Worm (Caenorhabditis elegans) whole organism, L3 larva: ENCODE data around the gene cls-2.

ENCODE experiments used
- ZK546.5 ChIP-seq: sonication (generic microtip); optimal IDR thresholded peaks from 2 replicates; lab custom pipeline; 2017; ENCODE audit warnings: missing biosample characterization, missing genetic modification characterization
- ama-1 ChIP-seq: fragments of 150-350 bp; optimal IDR thresholded peaks from 2 replicates; lab custom pipeline; 2018
- ceh-16 ChIP-seq: sonication (generic microtip); optimal IDR thresholded peaks from 2 replicates; lab custom pipeline; 2017; ENCODE audit warnings: missing biosample characterization, missing genetic modification characterization
- ceh-28 ChIP-seq: fragments of 150-350 bp; optimal IDR thresholded peaks from 2 replicates; lab custom pipeline; 2014; ENCODE audit warnings: missing biosample characterization, missing genetic modification reagents, missing genetic modification characterization
- ceh-9 ChIP-seq: sonication (generic microtip); optimal IDR thresholded peaks from 2 replicates; lab custom pipeline; 2018; ENCODE audit warnings: missing biosample characterization, missing genetic modification characterization
- egl-27 ChIP-seq: sonication (generic microtip); optimal IDR thresholded peaks from 4 replicates; lab custom pipeline; 2017; ENCODE audit warnings: missing biosample characterization, missing genetic modification reagents, missing genetic modification characterization
- egl-5 ChIP-seq: fragments of 150-350 bp; optimal IDR thresholded peaks from 2 replicates; lab custom pipeline; 2017; ENCODE audit warnings: missing biosample characterization, missing genetic modification reagents, missing genetic modification characterization, inconsistent platforms
- elt-1 ChIP-seq: fragments of 150-350 bp; optimal IDR thresholded peaks from 2 replicates; lab custom pipeline; 2014; ENCODE audit warnings: missing biosample characterization, missing genetic modification characterization
- elt-2 ChIP-seq: sonication (generic microtip); optimal IDR thresholded peaks from 2 replicates; lab custom pipeline; 2016; ENCODE audit warnings: missing genetic modification reagents, mild to moderate bottlenecking, missing genetic modification characterization, missing compliant biosample characterization
- elt-3 ChIP-seq, 3 experiments: fragments of 150-350 bp in 1 of 3; sonication (generic microtip) in 2 of 3; optimal IDR thresholded peaks; 2 replicates in 2 of 3; 4 replicates in 1 of 3; lab custom pipeline; 2014 to 2017; ENCODE audit warnings: missing biosample characterization in 3 of 3, missing genetic modification characterization in 3 of 3
- eor-1 ChIP-seq, 2 experiments: fragments of 150-350 bp; optimal IDR thresholded peaks; 2 replicates each; lab custom pipeline; 2014 to 2018; ENCODE audit warnings: missing biosample characterization in 2 of 2, missing genetic modification characterization in 2 of 2
- fkh-10 ChIP-seq: sonication (generic microtip); optimal IDR thresholded peaks from 2 replicates; lab custom pipeline; 2017; ENCODE audit warnings: missing biosample characterization, missing genetic modification reagents, missing genetic modification characterization
- fkh-2 ChIP-seq: fragments of 150-350 bp; optimal IDR thresholded peaks from 2 replicates; lab custom pipeline; 2014; ENCODE audit warnings: missing biosample characterization, missing genetic modification reagents, missing genetic modification characterization
- fos-1 ChIP-seq: fragments of 150-350 bp; optimal IDR thresholded peaks from 2 replicates; lab custom pipeline; 2014; ENCODE audit warnings: missing biosample characterization, missing genetic modification characterization
- hmg-11 ChIP-seq: sonication (generic microtip); optimal IDR thresholded peaks from 2 replicates; lab custom pipeline; 2016; ENCODE audit warnings: missing genetic modification characterization, missing compliant biosample characterization
- jun-1 ChIP-seq: fragments of 150-350 bp; optimal IDR thresholded peaks from 2 replicates; lab custom pipeline; 2014; ENCODE audit warnings: missing biosample characterization, missing genetic modification reagents, missing genetic modification characterization
- lin-15B ChIP-seq: fragments of 150-350 bp; optimal IDR thresholded peaks from 2 replicates; lab custom pipeline; 2014; ENCODE audit warnings: missing biosample characterization, missing genetic modification characterization
- lin-39 ChIP-seq: fragments of 150-350 bp; optimal IDR thresholded peaks from 2 replicates; lab custom pipeline; 2018; ENCODE audit warnings: missing biosample characterization, missing genetic modification reagents, missing genetic modification characterization
- lsy-12 ChIP-seq: sonication (generic microtip); optimal IDR thresholded peaks from 2 replicates; lab custom pipeline; 2016; ENCODE audit warnings: mild to moderate bottlenecking, missing genetic modification characterization, missing compliant biosample characterization
- mdl-1 ChIP-seq: fragments of 150-350 bp; optimal IDR thresholded peaks from 2 replicates; lab custom pipeline; 2014; ENCODE audit warnings: missing biosample characterization, missing genetic modification characterization
- nfya-1 ChIP-seq: sonication (generic microtip); optimal IDR thresholded peaks from 2 replicates; lab custom pipeline; 2017; ENCODE audit warnings: missing genetic modification characterization, mild to moderate bottlenecking, missing compliant biosample characterization, antibody characterized with exemption, moderate library complexity; ENCODE audit not compliant: insufficient read depth
- nhr-11 ChIP-seq: fragments of 150-350 bp; optimal IDR thresholded peaks from 2 replicates; lab custom pipeline; 2014; ENCODE audit warnings: missing biosample characterization, missing genetic modification characterization
- nhr-12 ChIP-seq: fragments of 150-350 bp; optimal IDR thresholded peaks from 2 replicates; lab custom pipeline; 2014; ENCODE audit warnings: missing biosample characterization, missing genetic modification characterization
- nhr-23 ChIP-seq: fragments of 150-350 bp; optimal IDR thresholded peaks from 2 replicates; lab custom pipeline; 2014; ENCODE audit warnings: missing biosample characterization, missing genetic modification reagents, missing genetic modification characterization
- nhr-25 ChIP-seq: sonication (generic microtip); optimal IDR thresholded peaks from 2 replicates; lab custom pipeline; 2017; ENCODE audit warnings: missing biosample characterization, missing genetic modification characterization
- nhr-28 ChIP-seq: fragments of 150-350 bp; optimal IDR thresholded peaks from 2 replicates; lab custom pipeline; 2014; ENCODE audit warnings: missing biosample characterization, missing genetic modification characterization
- nhr-43 ChIP-seq: sonication (generic microtip); optimal IDR thresholded peaks from 2 replicates; lab custom pipeline; 2016; ENCODE audit warnings: mild to moderate bottlenecking, missing genetic modification characterization, missing compliant biosample characterization; ENCODE audit not compliant: poor library complexity, severe bottlenecking
- nhr-67 ChIP-seq: fragments of 150-350 bp; optimal IDR thresholded peaks from 2 replicates; lab custom pipeline; 2014; ENCODE audit warnings: missing biosample characterization, missing genetic modification characterization
- nhr-77 ChIP-seq: fragments of 150-350 bp; optimal IDR thresholded peaks from 2 replicates; lab custom pipeline; 2014; ENCODE audit warnings: missing biosample characterization, missing genetic modification characterization
- pha-4 ChIP-seq: fragments of 150-350 bp; optimal IDR thresholded peaks from 2 replicates; lab custom pipeline; 2014; ENCODE audit warnings: missing biosample characterization, missing genetic modification reagents, missing genetic modification characterization
- sea-2 ChIP-seq: fragments of 150-350 bp; sonication (generic microtip); optimal IDR thresholded peaks from 4 replicates; lab custom pipeline; 2014; ENCODE audit warnings: missing biosample characterization, missing genetic modification reagents, missing genetic modification characterization
- skn-1 ChIP-seq: fragments of 150-350 bp; optimal IDR thresholded peaks from 2 replicates; lab custom pipeline; 2014; ENCODE audit warnings: missing biosample characterization, missing genetic modification characterization
- snpc-4 ChIP-seq: fragments of 150-350 bp; optimal IDR thresholded peaks from 2 replicates; lab custom pipeline; 2014; ENCODE audit warnings: missing biosample characterization, missing genetic modification characterization
- tbx-2 ChIP-seq: sonication (generic microtip); optimal IDR thresholded peaks from 2 replicates; lab custom pipeline; 2016; ENCODE audit warnings: mild to moderate bottlenecking, missing genetic modification characterization, missing compliant biosample characterization
- unc-39 ChIP-seq: sonication (generic microtip); optimal IDR thresholded peaks from 4 replicates; lab custom pipeline; 2017; ENCODE audit warnings: missing biosample characterization, missing genetic modification characterization
- unc-62 ChIP-seq: fragments of 150-350 bp; sonication (generic microtip); optimal IDR thresholded peaks from 4 replicates; lab custom pipeline; 2014; ENCODE audit warnings: missing biosample characterization, missing genetic modification reagents, missing genetic modification characterization
- zag-1 ChIP-seq: fragments of 150-350 bp; optimal IDR thresholded peaks from 2 replicates; lab custom pipeline; 2014; ENCODE audit warnings: missing biosample characterization, missing genetic modification characterization
- ztf-11 ChIP-seq: fragments of 150-350 bp; optimal IDR thresholded peaks from 2 replicates; lab custom pipeline; 2014; ENCODE audit warnings: missing biosample characterization, missing genetic modification characterization
- ztf-4 ChIP-seq: fragments of 150-350 bp; optimal IDR thresholded peaks from 2 replicates; lab custom pipeline; 2014; ENCODE audit warnings: missing biosample characterization, missing genetic modification characterization

Gene cls-2

ce11 chrIII:9051119-9051597 lies 3.7 kb upstream of the cls-2 start:
- TF ChIP-seq nhr-25, result peak; percentile 98
- TF ChIP-seq lin-15B (tag; lab: Kevin White, UChicago), result peak; percentile 22
- no peak for TF ChIP-seq unc-39 (tag; lab: Kevin White, UChicago)
- peak; percentile 3 for TF ChIP-seq elt-1
- TF ChIP-seq tbx-2 (tag; lab: Kevin White, UChicago), result peak; percentile 81
- TF ChIP-seq lsy-12 (tag; lab: Kevin White, UChicago), result peak; percentile 70
- TF ChIP-seq nhr-23 (tag; lab: Kevin White, UChicago), result peak; percentile 84
- TF ChIP-seq elt-2 (tag; lab: Kevin White, UChicago), result peak; percentile 66
- peak; percentile 93 for TF ChIP-seq pha-4 (tag; lab: Kevin White, UChicago)
- TF ChIP-seq jun-1, result peak; percentile 79
- TF ChIP-seq ceh-28 (tag; lab: Kevin White, UChicago), result peak; percentile 55
- peak; percentile 60 for TF ChIP-seq snpc-4 (tag; lab: Kevin White, UChicago)
- peak in 1 of 2 experiments; percentile 53 for TF ChIP-seq eor-1 (tag; optimal IDR thresholded peaks at IDR 0.05; lab: Kevin White, UChicago)
- peak; percentile 58 for TF ChIP-seq nhr-43
- TF ChIP-seq fkh-10 (GFP tag; lab: Kevin White, UChicago), result peak; percentile 5
- peak in 2 of 3 experiments; percentile 53 to 66 for TF ChIP-seq elt-3 (tag; optimal IDR thresholded peaks at IDR 0.05; lab: Kevin White, UChicago)
- TF ChIP-seq skn-1 (tag; lab: Kevin White, UChicago), result peak; percentile 68
- TF ChIP-seq fos-1 (tag; lab: Kevin White, UChicago), result peak; percentile 56
- no peak for TF ChIP-seq lin-39
- no peak for TF ChIP-seq ZK546.5 (tag; lab: Kevin White, UChicago)
- peak; percentile 99 for TF ChIP-seq ama-1
- peak; percentile 81 for TF ChIP-seq nfya-1 (tag; lab: Kevin White, UChicago)
- TF ChIP-seq egl-27 (tag; lab: Kevin White, UChicago), result no peak
- TF ChIP-seq nhr-67 (tag; lab: Kevin White, UChicago), result no peak
- peak; percentile 89 for TF ChIP-seq ztf-4 (tag; lab: Kevin White, UChicago)

- TF ChIP-seq mdl-1 (no peak), ama-1 (peak; percentile 72)
Measured at ce11 chrIII:9051714-9052113, 3.1 kb upstream of the cls-2 start.

ce11 chrIII:9052371-9052978 lies 2.4 kb upstream of the cls-2 start:
- TF ChIP-seq nfya-1 (tag; lab: Kevin White, UChicago) (peak; percentile 54), hmg-11 (tag; lab: Kevin White, UChicago) (peak; percentile 79), ztf-4 (tag; lab: Kevin White, UChicago) (peak; percentile 18), elt-2 (tag; lab: Kevin White, UChicago) (peak; percentile 22), nhr-25 (peak; percentile 59), nhr-11 (tag; lab: Kevin White, UChicago) (no peak), lsy-12 (tag; lab: Kevin White, UChicago) (peak; percentile 12), ceh-9 (tag; lab: Kevin White, UChicago) (no peak), skn-1 (tag; lab: Kevin White, UChicago) (no peak), ama-1 (peak; percentile 94), lin-15B (tag; lab: Kevin White, UChicago) (peak; percentile 26), nhr-43 (peak; percentile 3), lin-39 (peak; percentile 60), mdl-1 (no peak), pha-4 (tag; lab: Kevin White, UChicago) (peak; percentile 12), eor-1 (tag; optimal IDR thresholded peaks at IDR 0.05; lab: Kevin White, UChicago) (no peak), jun-1 (peak; percentile 66), snpc-4 (tag; lab: Kevin White, UChicago) (no peak)

ce11 chrIII:9053263-9053662 lies 1.6 kb upstream of the cls-2 start:
- TF ChIP-seq ama-1 (peak; percentile 83), nfya-1 (tag; lab: Kevin White, UChicago) (no peak)

- TF ChIP-seq nfya-1 (tag; lab: Kevin White, UChicago) (peak; percentile 96), eor-1 (tag; optimal IDR thresholded peaks at IDR 0.05; lab: Kevin White, UChicago) (no peak), ama-1 (peak; percentile 97), lin-39 (peak; percentile 92), sea-2 (peak; percentile 80), nhr-12 (tag; lab: Kevin White, UChicago) (no peak), pha-4 (tag; lab: Kevin White, UChicago) (peak; percentile 80), nhr-28 (tag; lab: Kevin White, UChicago) (no peak), ztf-11 (no peak), zag-1 (tag; lab: Kevin White, UChicago) (no peak), jun-1 (peak; percentile 97), nhr-25 (peak; percentile 99), ceh-28 (tag; lab: Kevin White, UChicago) (peak; percentile 80), elt-3 (tag; optimal IDR thresholded peaks at IDR 0.05; lab: Kevin White, UChicago) (peak; percentile 26 to 84 (median 75)), egl-5 (peak; percentile 90), nhr-43 (peak; percentile 92), nhr-77 (tag; lab: Kevin White, UChicago) (no peak), ceh-16 (tag; lab: Kevin White, UChicago) (no peak), snpc-4 (tag; lab: Kevin White, UChicago) (no peak), skn-1 (tag; lab: Kevin White, UChicago) (no peak), unc-62 (GFP tag; lab: Kevin White, UChicago) (no peak), ZK546.5 (tag; lab: Kevin White, UChicago) (no peak), elt-1 (peak; percentile 16), fkh-2 (tag; lab: Kevin White, UChicago) (no peak)
Measured at ce11 chrIII:9053740-9054252, 1.1 kb upstream of the cls-2 start, which contains the start of gene R107.5. TSS of gene R107.5 (minus strand) at chrIII:9053790.
